Worm (Caenorhabditis elegans): Measurements from ENCODE around the gene glr-2.

ce11 chrIII:7185473-7185872 lies 40.7 kb upstream of the glr-2 start, which contains the start of gene F37C12.14:
- TF ChIP-seq C17E4.6 (GFP tag; IDR thresholded peaks at IDR 0.05) (no peak), tlf-1 (GFP tag; optimal IDR thresholded peaks at IDR 0.05) (no peak), lag-1 (GFP tag; IDR thresholded peaks at IDR 0.05) (no peak), pha-4 (tag; optimal IDR thresholded peaks at IDR 0.05) (no peak), let-607 (tag; optimal IDR thresholded peaks at IDR 0.05) (no peak), ztf-26 (tag; optimal IDR thresholded peaks at IDR 0.05) (no peak), Y95B8A.8 (GFP tag; IDR thresholded peaks at IDR 0.05) (no peak), hsf-1 (GFP tag; IDR thresholded peaks at IDR 0.05) (no peak)
